Fruit fly (Drosophila melanogaster) whole organism, adult: ENCODE measurements around the gene CG14402.
A peak's percentile ranks its signal among the peaks of the same experiment; 100 is the strongest.

ENCODE experiments used
- CG1620 ChIP-seq: fragments of 200-800 bp; sonication (Bioruptor generic); optimal IDR thresholded peaks from 2 replicates; lab custom pipeline; 2016; ENCODE audit warnings: missing biosample characterization, missing genetic modification characterization
- CG33017 ChIP-seq: fragments of 200-800 bp; sonication (Bioruptor generic); optimal IDR thresholded peaks from 2 replicates; lab custom pipeline; 2018; ENCODE audit warnings: missing biosample characterization, mild to moderate bottlenecking, missing genetic modification characterization, moderate library complexity
- CG7045 ChIP-seq: fragments of 200-800 bp; sonication (Bioruptor generic); optimal IDR thresholded peaks from 2 replicates; lab custom pipeline; 2017; ENCODE audit warnings: missing biosample characterization, mild to moderate bottlenecking, missing genetic modification characterization
- Clk ChIP-seq: fragments of 200-800 bp; sonication (Bioruptor generic); optimal IDR thresholded peaks from 2 replicates; lab custom pipeline; 2017; ENCODE audit warnings: missing biosample characterization, missing genetic modification characterization
- Crg-1 ChIP-seq: fragments of 200-800 bp; sonication (Bioruptor generic); optimal IDR thresholded peaks from 2 replicates; lab custom pipeline; 2016; ENCODE audit warnings: missing biosample characterization, missing genetic modification characterization
- Hr96 ChIP-seq: fragments of 200-800 bp; sonication (Bioruptor generic); optimal IDR thresholded peaks from 2 replicates; lab custom pipeline; 2016; ENCODE audit warnings: missing biosample characterization, missing genetic modification characterization
- cic ChIP-seq: fragments of 200-800 bp; sonication (Bioruptor generic); optimal IDR thresholded peaks from 2 replicates; lab custom pipeline; 2017; ENCODE audit warnings: missing biosample characterization, mild to moderate bottlenecking, missing genetic modification characterization, moderate library complexity
- kay ChIP-seq: fragments of 200-800 bp; sonication (Bioruptor generic); peaks from one replicate; lab custom pipeline; 2016; ENCODE audit warnings: missing biosample characterization, missing genetic modification characterization, borderline replicate concordance
- ovo ChIP-seq: fragments of 200-800 bp; sonication (Bioruptor generic); optimal IDR thresholded peaks from 2 replicates; lab custom pipeline; 2016; ENCODE audit warnings: missing biosample characterization, missing genetic modification characterization
- pad ChIP-seq: fragments of 200-800 bp; sonication (Bioruptor generic); optimal IDR thresholded peaks from 3 replicates; lab custom pipeline; 2017; ENCODE audit warnings: missing biosample characterization, missing genetic modification characterization, mild to moderate bottlenecking, moderate library complexity, missing genetic modification reagents
- toe ChIP-seq: fragments of 200-800 bp; sonication (Bioruptor generic); optimal IDR thresholded peaks from 2 replicates; lab custom pipeline; 2016; ENCODE audit warnings: missing biosample characterization, missing genetic modification characterization

- TF ChIP-seq ovo (GFP tag; lab: Kevin White, UChicago) (no peak), CG33017 (tag; lab: Kevin White, UChicago) (peak; percentile 77), cic (GFP tag; lab: Kevin White, UChicago) (peak; percentile 63), CG7045 (peak; percentile 73), Clk (GFP tag; lab: Kevin White, UChicago) (peak; percentile 44), CG1620 (GFP tag; lab: Kevin White, UChicago) (peak; percentile 66), toe (GFP tag; lab: Kevin White, UChicago) (peak; percentile 73), Hr96 (GFP tag; lab: Kevin White, UChicago) (peak; percentile 78), kay (GFP tag; lab: Kevin White, UChicago) (peak; percentile 20), pad (GFP tag; lab: Kevin White, UChicago) (peak; percentile 78), Crg-1 (GFP tag; lab: Kevin White, UChicago) (peak; percentile 50)
Measured at dm6 chr2L:20864764-20865265, 15.7 kb downstream of the CG14402 start, which contains the start of gene CG9338.
